Fruit fly (Drosophila melanogaster): ENCODE results near the gene CG32371.

Gene CG32371

DNA sequence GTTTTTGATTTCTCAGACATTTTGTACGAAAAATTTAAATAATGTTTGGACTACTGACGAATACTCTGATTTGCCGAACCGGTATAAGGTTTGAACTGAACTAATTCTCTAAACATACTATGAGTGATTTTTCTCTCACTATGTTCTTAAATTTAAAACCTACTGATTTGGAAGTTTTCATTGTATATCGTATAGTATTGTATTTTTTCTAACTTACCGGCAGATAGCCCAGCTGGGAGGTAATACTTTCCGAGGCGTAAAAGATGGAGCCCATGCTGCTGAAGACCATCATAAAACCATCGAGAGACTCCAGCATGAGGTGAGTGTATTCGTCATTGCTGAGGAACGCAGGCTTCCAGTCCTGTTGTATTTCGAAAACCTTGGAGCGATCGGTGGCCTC lies at the start of gene CG32371:
Gene CG32371 (minus strand): TSS at position 101 of the 400 bp plus-strand sequence.
- TF ChIP-seq CG8478 (optimal IDR thresholded peaks at IDR 0.05) (no peak), CTCF (optimal IDR thresholded peaks at IDR 0.05) (no peak)

DNA sequence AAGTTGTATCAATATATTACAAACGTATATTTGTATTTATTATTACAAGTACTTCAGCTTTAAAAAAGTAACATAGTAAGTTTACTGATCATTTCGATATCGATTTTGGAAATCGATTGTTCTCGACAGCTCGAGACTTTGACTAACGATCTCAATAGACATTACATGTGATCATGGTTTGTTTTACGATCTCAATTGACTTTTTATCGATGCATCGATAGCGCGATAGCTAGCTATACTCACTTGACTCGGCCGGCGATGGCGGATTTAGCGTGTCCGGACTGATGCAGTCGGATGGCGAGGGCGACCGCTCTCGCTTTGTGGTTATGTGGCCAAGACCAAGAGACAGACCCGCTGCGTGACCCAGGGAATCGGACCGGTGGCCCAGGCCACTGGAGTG lies 49.0 kb upstream of the CG32371 start:
- no peak for TF ChIP-seq CTCF (optimal IDR thresholded peaks at IDR 0.05)
- TF ChIP-seq CG8478 (optimal IDR thresholded peaks at IDR 0.05) = no peak

DNA sequence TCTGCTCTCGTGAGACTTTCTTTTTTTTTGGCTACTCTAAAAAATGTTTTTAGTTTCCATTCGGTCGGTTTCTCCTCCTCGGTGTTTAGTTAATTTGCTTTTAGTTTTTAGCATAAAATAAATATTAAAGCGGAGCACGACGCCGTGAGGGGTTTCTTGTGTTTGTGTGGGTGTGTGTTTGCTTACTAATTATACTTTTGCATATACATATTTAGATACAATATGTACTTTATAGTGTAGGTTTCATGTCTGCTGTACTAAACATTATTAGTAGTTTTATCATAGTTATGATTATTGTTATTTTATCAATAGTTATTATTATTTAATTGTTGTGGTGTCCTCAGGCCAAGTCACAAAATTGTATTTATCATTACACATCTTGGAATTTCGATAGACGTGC lies 47.8 kb upstream of the CG32371 start:
- TF ChIP-seq CG8478 (optimal IDR thresholded peaks at IDR 0.05) (no peak), CTCF (optimal IDR thresholded peaks at IDR 0.05) (no peak)

- TF ChIP-seq CTCF (optimal IDR thresholded peaks at IDR 0.05) (no peak), CG8478 (optimal IDR thresholded peaks at IDR 0.05) (no peak)
These were observed 45.3 kb upstream of the CG32371 start for dm6 chr3L:7813422-7813821.

- no peak for TF ChIP-seq CTCF (optimal IDR thresholded peaks at IDR 0.05)
- no peak for TF ChIP-seq CG8478 (optimal IDR thresholded peaks at IDR 0.05)
These were observed 43.4 kb upstream of the CG32371 start for dm6 chr3L:7811594-7811993.

dm6 chr3L:7810924-7811323 lies 42.8 kb upstream of the CG32371 start:
- TF ChIP-seq CG8478 (optimal IDR thresholded peaks at IDR 0.05) (no peak), CTCF (optimal IDR thresholded peaks at IDR 0.05) (no peak)

DNA sequence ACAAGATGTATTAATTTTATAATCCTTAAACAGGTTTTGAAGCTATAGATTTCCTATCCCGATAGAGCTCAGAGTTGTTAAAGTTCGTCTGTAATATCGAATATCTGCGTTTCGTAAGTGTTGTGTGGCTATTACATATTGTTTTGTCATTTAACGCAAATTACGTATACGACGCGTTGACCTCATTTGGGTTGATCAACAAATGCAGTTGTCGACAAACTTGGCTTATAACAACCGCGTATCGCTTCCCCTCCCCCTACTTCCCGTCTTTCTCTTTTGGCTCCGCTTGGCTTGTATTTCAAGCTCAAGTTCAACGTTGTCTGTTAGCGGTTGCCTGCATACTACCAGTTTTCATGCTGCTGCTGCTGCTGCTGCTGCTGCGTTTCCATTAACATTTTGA lies 42.3 kb upstream of the CG32371 start:
- TF ChIP-seq CG8478 (optimal IDR thresholded peaks at IDR 0.05) = no peak
- TF ChIP-seq CTCF (optimal IDR thresholded peaks at IDR 0.05) = no peak

DNA sequence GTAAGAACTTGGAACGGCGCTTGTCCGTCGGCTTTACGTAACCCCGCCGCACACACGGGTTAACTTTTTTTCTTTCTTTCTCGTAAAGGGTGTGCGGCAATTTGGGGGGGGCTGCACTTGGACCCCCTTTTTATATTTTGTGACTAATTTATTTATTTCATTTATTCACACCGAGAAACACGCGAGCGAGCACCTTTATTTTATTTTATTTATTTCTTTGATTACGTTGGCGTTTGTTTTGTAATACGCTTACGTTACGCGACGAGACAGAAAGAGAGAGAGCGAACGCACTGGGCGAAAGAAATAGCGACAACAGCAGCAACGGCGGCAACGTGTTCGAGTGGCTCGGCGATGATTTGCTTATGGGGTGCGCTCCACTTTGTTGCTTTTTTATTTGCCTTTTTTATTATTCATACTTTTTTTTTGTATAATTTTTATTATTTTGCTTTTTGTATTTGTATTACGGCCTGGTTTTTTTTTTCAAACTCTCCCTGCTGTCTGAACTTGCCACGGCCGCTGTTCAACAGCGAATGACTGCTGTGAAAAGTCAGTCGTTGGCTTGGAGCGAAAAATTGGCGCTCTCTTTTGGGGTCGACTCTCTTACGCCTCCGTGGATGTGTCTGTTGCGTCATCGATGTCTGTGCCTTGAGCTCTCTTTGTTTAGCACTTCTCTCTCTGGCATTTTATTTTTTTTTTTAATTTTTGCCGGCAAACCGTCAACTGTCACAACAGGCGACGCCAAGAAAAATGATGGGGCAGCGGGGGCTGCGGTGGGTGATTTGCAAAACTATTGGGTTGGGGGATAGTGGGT lies 41.3 kb upstream of the CG32371 start, which contains the start of gene CG32369:
Gene CG32369 (minus strand): TSS at position 537 of the 811 bp plus-strand sequence.
- TF ChIP-seq CTCF (optimal IDR thresholded peaks at IDR 0.05) (no peak), CG8478 (optimal IDR thresholded peaks at IDR 0.05) (no peak)

DNA sequence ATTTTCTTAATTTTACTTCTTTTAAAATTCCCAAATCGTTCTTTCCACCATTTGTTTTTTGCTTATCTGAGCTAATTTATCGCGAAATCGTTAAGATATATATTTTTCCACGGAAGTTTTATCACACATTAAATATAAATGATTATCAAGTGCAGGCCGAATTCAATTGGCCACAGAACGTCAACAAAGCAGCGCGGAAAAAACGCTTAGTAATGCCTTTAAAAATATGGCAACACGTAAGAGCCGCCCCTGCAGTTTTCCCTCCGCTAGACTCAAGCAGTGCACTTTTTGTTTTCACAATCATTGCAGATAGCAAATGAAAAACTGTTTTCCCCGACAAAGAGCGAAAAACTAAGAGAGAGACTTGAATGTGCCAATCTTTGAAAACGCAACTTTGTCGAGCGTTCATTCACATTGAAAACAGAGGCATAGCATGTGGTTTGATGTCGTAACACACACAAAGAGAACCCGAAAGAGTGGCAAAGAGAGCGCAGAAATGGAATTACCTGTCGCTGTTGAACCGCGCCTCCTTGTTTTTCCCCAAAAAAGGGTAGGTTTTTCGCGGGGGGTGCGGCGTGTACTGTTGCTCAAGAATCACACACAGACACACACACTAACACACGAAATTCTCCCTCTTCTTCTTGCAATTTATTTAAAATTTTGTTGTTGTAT lies 40.5 kb upstream of the CG32371 start:
- TF ChIP-seq CTCF (optimal IDR thresholded peaks at IDR 0.05) = no peak
- no peak for TF ChIP-seq CG8478 (optimal IDR thresholded peaks at IDR 0.05)

dm6 chr3L:7807552-7808402 lies 39.6 kb upstream of the CG32371 start:
- no peak for TF ChIP-seq CG8478 (optimal IDR thresholded peaks at IDR 0.05)
- no peak for TF ChIP-seq CTCF (optimal IDR thresholded peaks at IDR 0.05)

DNA sequence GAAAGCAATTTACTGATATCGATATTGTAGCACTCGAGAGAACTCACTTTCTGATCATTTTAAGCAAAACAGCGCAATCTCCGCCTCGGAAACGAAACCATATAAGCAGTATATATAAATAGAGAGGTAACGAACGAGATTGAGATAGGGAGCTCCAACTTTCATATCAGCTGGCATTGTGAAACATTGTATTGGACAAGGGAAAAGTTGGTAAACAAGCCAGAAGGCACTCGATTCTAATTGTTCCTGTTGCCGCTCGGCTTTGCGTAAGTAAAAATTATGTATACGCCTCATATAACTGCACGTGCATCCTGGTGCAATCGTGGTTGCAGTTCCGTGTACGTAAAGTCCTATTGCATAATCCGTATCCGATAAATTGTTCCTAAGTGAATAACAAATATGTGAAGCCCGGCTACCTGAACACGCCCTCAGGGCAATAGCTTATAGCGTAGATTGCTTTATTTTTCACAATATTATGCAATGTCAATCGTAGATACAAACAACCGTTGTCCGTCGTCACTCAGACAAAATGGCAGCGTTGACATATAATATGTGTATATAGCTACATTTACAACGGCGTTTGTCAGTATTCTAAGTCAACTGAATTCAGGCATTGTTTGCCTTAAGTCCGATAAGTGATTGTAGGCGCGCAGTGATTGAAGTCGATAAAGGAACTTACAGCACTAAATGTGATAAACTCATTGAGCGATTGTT lies 38.5 kb upstream of the CG32371 start:
- TF ChIP-seq CG8478 (optimal IDR thresholded peaks at IDR 0.05) = no peak
- TF ChIP-seq CTCF (optimal IDR thresholded peaks at IDR 0.05) = no peak

- TF ChIP-seq CG8478 (optimal IDR thresholded peaks at IDR 0.05) = no peak
- no peak for TF ChIP-seq CTCF (optimal IDR thresholded peaks at IDR 0.05)
These were observed 37.2 kb upstream of the CG32371 start for dm6 chr3L:7805336-7805803.

dm6 chr3L:7804406-7805327 lies 36.5 kb upstream of the CG32371 start:
- TF ChIP-seq CTCF (optimal IDR thresholded peaks at IDR 0.05) (no peak), CG8478 (optimal IDR thresholded peaks at IDR 0.05) (no peak)

Data from S2 (cell line).